Worm (Caenorhabditis elegans) whole organism, mixed stage, embryonic: ENCODE data around the gene nhr-275.

ENCODE experiments used
- M03D4.4 ChIP-seq: sonication (generic microtip); optimal IDR thresholded peaks from 2 replicates; lab custom pipeline; 2017; ENCODE audit warnings: mild to moderate bottlenecking, missing genetic modification characterization, missing compliant biosample characterization
- bed-3 ChIP-seq: fragments of 200-800 bp; sonication (Bioruptor generic); optimal IDR thresholded peaks from 3 replicates; lab custom pipeline; 2018; ENCODE audit warnings: mild to moderate bottlenecking, missing genetic modification characterization, moderate library complexity, missing compliant biosample characterization
- ceh-39 ChIP-seq: fragments of 150-350 bp; optimal IDR thresholded peaks from 2 replicates; lab custom pipeline; 2014; ENCODE audit warnings: missing biosample characterization, missing genetic modification characterization
- ceh-43 ChIP-seq: fragments of 200-800 bp; sonication (Bioruptor generic); optimal IDR thresholded peaks from 2 replicates; lab custom pipeline; 2018; ENCODE audit warnings: mild to moderate bottlenecking, missing genetic modification characterization, moderate library complexity, missing compliant biosample characterization
- ceh-83 ChIP-seq: fragments of 200-800 bp; sonication (Bioruptor generic); optimal IDR thresholded peaks from 2 replicates; lab custom pipeline; 2018; ENCODE audit warnings: mild to moderate bottlenecking, missing genetic modification characterization, missing compliant biosample characterization
- ces-1 ChIP-seq: fragments of 150-350 bp; optimal IDR thresholded peaks from 2 replicates; lab custom pipeline; 2014; ENCODE audit warnings: missing biosample characterization, missing genetic modification reagents, missing genetic modification characterization
- cnd-1 ChIP-seq: fragments of 200-800 bp; sonication (Bioruptor generic); optimal IDR thresholded peaks from 2 replicates; lab custom pipeline; 2018; ENCODE audit warnings: mild to moderate bottlenecking, missing genetic modification characterization, missing compliant biosample characterization
- drap-1 ChIP-seq: fragments of 200-800 bp; sonication (Bioruptor generic); optimal IDR thresholded peaks from 3 replicates; lab custom pipeline; 2018; ENCODE audit warnings: mild to moderate bottlenecking, missing genetic modification characterization, missing compliant biosample characterization
- elt-3 ChIP-seq: fragments of 150-350 bp; optimal IDR thresholded peaks from 2 replicates; lab custom pipeline; 2014; ENCODE audit warnings: missing biosample characterization, missing genetic modification characterization
- flh-1 ChIP-seq: fragments of 200-800 bp; sonication (Bioruptor generic); optimal IDR thresholded peaks from 2 replicates; lab custom pipeline; 2018; ENCODE audit warnings: mild to moderate bottlenecking, missing genetic modification characterization, moderate library complexity, missing compliant biosample characterization
- ham-2 ChIP-seq: fragments of 200-800 bp; sonication (Bioruptor generic); optimal IDR thresholded peaks from 2 replicates; lab custom pipeline; 2018; ENCODE audit warnings: mild to moderate bottlenecking, missing genetic modification characterization, missing compliant biosample characterization
- lin-13 ChIP-seq: fragments of 150-350 bp; optimal IDR thresholded peaks from 2 replicates; lab custom pipeline; 2014; ENCODE audit warnings: missing biosample characterization, missing genetic modification characterization
- lin-32 ChIP-seq: fragments of 200-800 bp; sonication (Bioruptor generic); optimal IDR thresholded peaks from 2 replicates; lab custom pipeline; 2018; ENCODE audit warnings: mild to moderate bottlenecking, missing genetic modification characterization, missing compliant biosample characterization
- lsy-2 ChIP-seq: fragments of 150-350 bp; optimal IDR thresholded peaks from 2 replicates; lab custom pipeline; 2014; ENCODE audit warnings: missing biosample characterization, missing genetic modification characterization
- mab-5 ChIP-seq: fragments of 150-350 bp; optimal IDR thresholded peaks from 2 replicates; lab custom pipeline; 2014; ENCODE audit warnings: missing biosample characterization, missing genetic modification characterization
- mep-1 ChIP-seq: fragments of 150-350 bp; optimal IDR thresholded peaks from 2 replicates; lab custom pipeline; 2017; ENCODE audit warnings: missing biosample characterization, missing genetic modification reagents, missing genetic modification characterization, inconsistent platforms
- mls-2 ChIP-seq: sonication (generic microtip); optimal IDR thresholded peaks from 2 replicates; lab custom pipeline; 2016; ENCODE audit warnings: mild to moderate bottlenecking, missing genetic modification characterization, moderate library complexity, missing compliant biosample characterization
- nhr-12 ChIP-seq: fragments of 150-350 bp; optimal IDR thresholded peaks from 2 replicates; lab custom pipeline; 2014; ENCODE audit warnings: missing biosample characterization, missing genetic modification characterization
- nhr-2 ChIP-seq: fragments of 150-350 bp; optimal IDR thresholded peaks from 2 replicates; lab custom pipeline; 2014; ENCODE audit warnings: missing biosample characterization, missing genetic modification characterization
- nhr-237 ChIP-seq: fragments of 150-350 bp; optimal IDR thresholded peaks from 2 replicates; lab custom pipeline; 2014; ENCODE audit warnings: missing biosample characterization, missing genetic modification characterization
- nhr-76 ChIP-seq: sonication (generic microtip); optimal IDR thresholded peaks from 2 replicates; lab custom pipeline; 2017; ENCODE audit warnings: missing biosample characterization, missing genetic modification characterization
- pha-4 ChIP-seq: fragments of 150-350 bp; optimal IDR thresholded peaks from 2 replicates; lab custom pipeline; 2018; ENCODE audit warnings: missing biosample characterization, missing genetic modification reagents, missing genetic modification characterization
- sem-2 ChIP-seq: fragments of 200-800 bp; sonication (Bioruptor generic); optimal IDR thresholded peaks from 2 replicates; lab custom pipeline; 2018; ENCODE audit warnings: mild to moderate bottlenecking, missing genetic modification characterization, missing compliant biosample characterization
- snpc-4 ChIP-seq: fragments of 150-350 bp; optimal IDR thresholded peaks from 2 replicates; lab custom pipeline; 2014; ENCODE audit warnings: missing biosample characterization, missing genetic modification characterization
- sptf-1 ChIP-seq: sonication (generic microtip); optimal IDR thresholded peaks from 2 replicates; lab custom pipeline; 2017; ENCODE audit warnings: mild to moderate bottlenecking, missing genetic modification characterization, moderate library complexity, missing compliant biosample characterization
- tbx-8 ChIP-seq: fragments of 200-800 bp; sonication (Bioruptor generic); optimal IDR thresholded peaks from 2 replicates; lab custom pipeline; 2018; ENCODE audit warnings: mild to moderate bottlenecking, missing genetic modification characterization, moderate library complexity, missing compliant biosample characterization
- unc-120 ChIP-seq: sonication (generic microtip); optimal IDR thresholded peaks from 2 replicates; lab custom pipeline; 2017; ENCODE audit warnings: missing genetic modification characterization, missing compliant biosample characterization; ENCODE audit not compliant: poor library complexity, severe bottlenecking
- unc-39 ChIP-seq: fragments of 150-350 bp; optimal IDR thresholded peaks from 2 replicates; lab custom pipeline; 2014; ENCODE audit warnings: missing biosample characterization, missing genetic modification characterization
- unc-62 ChIP-seq: fragments of 150-350 bp; optimal IDR thresholded peaks from 2 replicates; lab custom pipeline; 2014; ENCODE audit warnings: missing biosample characterization, missing genetic modification reagents, missing genetic modification characterization
- ztf-11 ChIP-seq: fragments of 150-350 bp; optimal IDR thresholded peaks from 2 replicates; lab custom pipeline; 2014; ENCODE audit warnings: missing biosample characterization, missing genetic modification characterization

Gene nhr-275

ce11 chrV:2238012-2238411 is 28.8 kb downstream of the nhr-275 start:
- TF ChIP-seq drap-1 (GFP tag; lab: Kevin White, UChicago) = no peak
- no peak for TF ChIP-seq ceh-39
- TF ChIP-seq elt-3 = no peak
- TF ChIP-seq unc-39 = no peak
- TF ChIP-seq nhr-12 (tag; lab: Kevin White, UChicago) = no peak
- TF ChIP-seq ceh-43 = no peak
- no peak for TF ChIP-seq sem-2

DNA sequence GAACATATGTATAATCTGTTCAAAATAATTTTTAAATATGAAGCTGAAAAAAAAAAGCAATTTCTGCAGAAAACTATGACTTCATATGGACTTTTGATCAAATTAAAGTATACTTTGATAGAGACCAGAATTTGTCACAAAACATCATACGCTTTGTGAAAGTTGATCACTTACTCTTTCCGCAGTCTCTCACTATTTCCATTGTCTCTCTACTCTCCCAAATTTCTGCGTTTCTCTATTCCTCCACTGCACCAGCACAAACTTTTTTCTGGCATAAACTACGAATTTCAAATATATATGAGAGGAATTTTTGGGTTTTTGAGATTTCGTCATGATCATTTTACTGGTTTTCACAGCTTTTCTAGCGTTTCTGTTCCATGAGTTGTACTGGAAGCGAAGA is 31.0 kb downstream of the nhr-275 start, which contains the start of gene cyp-33C4:
TSS of gene cyp-33C4 (plus strand) at position 293 of the 400 bp plus-strand sequence.
- TF ChIP-seq mep-1 (no peak), nhr-76 (tag; lab: Kevin White, UChicago) (no peak), mab-5 (tag; lab: Kevin White, UChicago) (no peak)

DNA sequence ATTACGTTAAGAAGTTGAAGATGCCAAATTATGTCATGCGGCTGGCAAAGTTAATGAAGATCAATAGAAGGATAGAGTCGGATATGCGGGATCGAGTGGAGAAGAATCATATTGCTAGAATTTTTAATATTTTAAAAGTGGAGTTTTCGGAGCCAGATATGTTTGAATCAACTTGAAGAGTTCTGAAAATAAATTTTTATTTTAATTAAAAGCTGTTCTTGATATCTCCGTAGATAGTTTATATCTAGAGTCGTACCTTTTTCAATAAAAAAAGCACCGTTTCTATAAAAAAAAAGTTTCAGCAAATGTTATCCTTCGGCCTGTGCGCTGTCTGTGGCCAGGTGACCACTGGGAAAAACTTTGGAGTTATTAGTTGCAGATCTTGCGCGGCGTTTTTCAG is 33.7 kb downstream of the nhr-275 start, which contains the start of gene nhr-96:
TSS of gene nhr-96 (plus strand) at position 301 of the 400 bp plus-strand sequence.
- no peak for TF ChIP-seq lsy-2
- TF ChIP-seq snpc-4 (tag; lab: Kevin White, UChicago) = no peak
- TF ChIP-seq ztf-11 = no peak
- no peak for TF ChIP-seq drap-1 (GFP tag; lab: Kevin White, UChicago)
- TF ChIP-seq nhr-2 = no peak
- no peak for TF ChIP-seq M03D4.4
- no peak for TF ChIP-seq unc-62
- no peak for TF ChIP-seq nhr-12 (tag; lab: Kevin White, UChicago)
- no peak for TF ChIP-seq pha-4
- TF ChIP-seq lin-32 = no peak
- TF ChIP-seq mab-5 (tag; lab: Kevin White, UChicago) = no peak
- TF ChIP-seq ham-2 = no peak
- no peak for TF ChIP-seq bed-3 (GFP tag; lab: Kevin White, UChicago)
- no peak for TF ChIP-seq lin-13 (tag; lab: Kevin White, UChicago)
- TF ChIP-seq cnd-1 (tag; lab: Kevin White, UChicago) = no peak
- no peak for TF ChIP-seq unc-120 (tag; lab: Kevin White, UChicago)

DNA sequence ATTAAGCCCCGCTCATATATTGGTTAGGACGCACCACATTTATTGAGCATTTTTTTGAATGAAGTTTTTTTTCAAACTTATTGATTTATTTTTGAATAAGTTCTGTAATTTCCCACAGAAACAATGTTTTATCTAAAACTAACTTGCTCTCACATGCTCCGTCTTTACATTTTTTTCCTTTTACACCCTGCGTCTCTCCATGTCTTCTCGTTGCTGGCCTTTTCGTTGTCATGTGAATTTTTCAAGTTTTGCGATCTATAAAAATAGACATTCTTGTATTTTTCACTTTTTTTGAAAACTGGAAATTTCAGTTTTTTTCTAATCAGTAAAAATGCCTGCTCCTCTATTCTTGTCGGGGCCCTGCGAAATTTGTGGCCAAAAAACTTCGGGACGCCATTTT is 35.9 kb downstream of the nhr-275 start, which contains the start of gene nhr-134:
TSS of gene nhr-134 (plus strand) at position 312 of the 400 bp plus-strand sequence.
- TF ChIP-seq snpc-4 (tag; lab: Kevin White, UChicago) (no peak), pha-4 (no peak), lin-13 (tag; lab: Kevin White, UChicago) (no peak), mep-1 (no peak), tbx-8 (no peak), nhr-2 (no peak), bed-3 (GFP tag; lab: Kevin White, UChicago) (no peak), ceh-83 (GFP tag; lab: Kevin White, UChicago) (no peak), lin-32 (no peak)

ce11 chrV:2228781-2229180 is 38.1 kb downstream of the nhr-275 start, which contains the start of gene nhr-126:
Gene nhr-126 (plus strand): TSS chrV:2229081.
- TF ChIP-seq bed-3 (GFP tag; lab: Kevin White, UChicago) = no peak
- TF ChIP-seq nhr-2 = no peak
- TF ChIP-seq mab-5 (tag; lab: Kevin White, UChicago) = no peak
- no peak for TF ChIP-seq snpc-4 (tag; lab: Kevin White, UChicago)
- no peak for TF ChIP-seq unc-120 (tag; lab: Kevin White, UChicago)
- no peak for TF ChIP-seq ham-2
- TF ChIP-seq ces-1 (GFP tag; lab: Kevin White, UChicago) = no peak
- TF ChIP-seq ceh-39 = no peak
- no peak for TF ChIP-seq tbx-8
- TF ChIP-seq ztf-11 = no peak
- no peak for TF ChIP-seq ceh-43
- TF ChIP-seq lsy-2 = no peak
- TF ChIP-seq unc-62 = no peak

ce11 chrV:2226903-2227302 is 40.0 kb downstream of the nhr-275 start, which contains the start of gene nhr-18:
Gene nhr-18 (plus strand): TSS chrV:2227203.
- TF ChIP-seq lsy-2 (no peak), drap-1 (GFP tag; lab: Kevin White, UChicago) (no peak)

DNA sequence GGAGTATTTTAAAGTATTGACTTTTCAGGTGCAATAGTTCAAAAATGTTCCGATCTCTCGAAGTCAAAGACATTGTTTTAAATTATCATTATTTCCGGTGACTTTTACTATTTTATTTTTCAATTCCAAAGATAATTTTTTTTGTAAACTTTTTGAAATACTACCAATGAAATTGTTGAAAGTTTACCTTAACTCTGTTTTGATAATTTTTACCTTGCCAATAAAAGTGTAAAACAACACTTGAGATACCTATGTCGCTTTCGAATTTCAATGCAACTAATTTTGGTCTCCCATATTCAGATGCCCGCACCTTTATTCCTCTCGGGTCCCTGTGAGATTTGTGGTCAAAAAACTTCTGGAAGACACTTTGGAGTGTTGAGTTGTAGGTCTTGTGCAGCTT is 41.7 kb downstream of the nhr-275 start, which contains the start of gene nhr-103:
TSS of gene nhr-103 (plus strand) at position 301 of the 400 bp plus-strand sequence.
- TF ChIP-seq sptf-1 (tag; lab: Kevin White, UChicago) = no peak
- no peak for TF ChIP-seq mls-2 (tag; lab: Kevin White, UChicago)
- TF ChIP-seq tbx-8 = no peak
- TF ChIP-seq flh-1 = no peak
- TF ChIP-seq nhr-76 (tag; lab: Kevin White, UChicago) = no peak
- TF ChIP-seq unc-62 = no peak
- no peak for TF ChIP-seq ztf-11
- no peak for TF ChIP-seq lin-32
- no peak for TF ChIP-seq ceh-39
- no peak for TF ChIP-seq unc-120 (tag; lab: Kevin White, UChicago)
- no peak for TF ChIP-seq pha-4
- no peak for TF ChIP-seq cnd-1 (tag; lab: Kevin White, UChicago)
- no peak for TF ChIP-seq nhr-237 (tag; lab: Kevin White, UChicago)
- TF ChIP-seq M03D4.4 = no peak
- no peak for TF ChIP-seq sem-2
- TF ChIP-seq ces-1 (GFP tag; lab: Kevin White, UChicago) = no peak
- TF ChIP-seq unc-39 = no peak
- TF ChIP-seq lsy-2 = no peak
- TF ChIP-seq ham-2 = no peak
- TF ChIP-seq drap-1 (GFP tag; lab: Kevin White, UChicago) = no peak
